Fruit fly (Drosophila melanogaster): ENCODE data around the gene TTLL1B.

The TTLL1B gene

DNA sequence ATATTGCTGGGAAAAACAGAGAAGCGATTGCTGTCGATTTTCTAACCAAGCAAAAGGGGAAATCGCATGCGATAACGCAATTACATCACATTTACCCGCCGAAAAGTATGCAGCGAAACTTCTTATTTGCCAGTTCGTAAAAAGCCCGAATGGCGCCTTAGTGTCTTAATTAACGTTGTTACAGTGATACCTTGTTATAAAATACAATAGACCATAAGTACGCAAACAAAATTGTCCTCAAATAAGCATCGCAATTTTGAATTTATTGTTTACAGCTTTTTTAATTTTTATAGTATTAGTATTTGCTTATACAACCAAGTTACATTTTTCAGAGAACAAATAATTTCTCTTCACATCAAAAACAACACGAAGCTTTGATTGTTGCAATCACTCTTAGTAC lies 42.6 kb downstream of the TTLL1B start (continued):
- no peak for TF ChIP-seq fkh (GFP tag; optimal IDR thresholded peaks at IDR 0.05)
- TF ChIP-seq CG10631 (GFP tag; optimal IDR thresholded peaks at IDR 0.05), result peak; percentile 35
- TF ChIP-seq achi (GFP tag; optimal IDR thresholded peaks at IDR 0.05), result peak; percentile 37

dm6 chr3L:4691775-4692174 lies 43.7 kb downstream of the TTLL1B start:
- TF ChIP-seq Gug (GFP tag; IDR thresholded peaks at IDR 0.05) (no peak), Hr38 (GFP tag; optimal IDR thresholded peaks at IDR 0.05) (no peak), CG6792 (GFP tag; optimal IDR thresholded peaks at IDR 0.05) (peak; percentile 15), fkh (GFP tag; optimal IDR thresholded peaks at IDR 0.05) (no peak), CG8119 (GFP tag; IDR thresholded peaks at IDR 0.05) (peak; percentile 80), OdsH (GFP tag; optimal IDR thresholded peaks at IDR 0.05) (peak; percentile 57), CG1621 (tag; optimal IDR thresholded peaks at IDR 0.05) (no peak), Eip75B (GFP tag; optimal IDR thresholded peaks at IDR 0.05) (no peak), cyc (GFP tag; optimal IDR thresholded peaks at IDR 0.05) (no peak), Smox (GFP tag; optimal IDR thresholded peaks at IDR 0.05) (no peak), spab (GFP tag; optimal IDR thresholded peaks at IDR 0.05) (peak; percentile 26), CG9139 (GFP tag; optimal IDR thresholded peaks at IDR 0.05) (no peak), acj6 (GFP tag; optimal IDR thresholded peaks at IDR 0.05) (peak; percentile 47), Sox15 (GFP tag; optimal IDR thresholded peaks at IDR 0.05) (no peak), CG3032 (tag; optimal IDR thresholded peaks at IDR 0.05) (peak; percentile 56), dsx (GFP tag; optimal IDR thresholded peaks at IDR 0.05; ENCODE audit: poor library complexity, severe bottlenecking) (peak; percentile 38), topi (GFP tag; optimal IDR thresholded peaks at IDR 0.05) (no peak), CG16779 (tag; optimal IDR thresholded peaks at IDR 0.05) (no peak), esn (GFP tag; optimal IDR thresholded peaks at IDR 0.05) (no peak), CG7368 (GFP tag; optimal IDR thresholded peaks at IDR 0.05) (no peak), CG8319 (GFP tag; optimal IDR thresholded peaks at IDR 0.05) (no peak), achi (GFP tag; optimal IDR thresholded peaks at IDR 0.05) (peak; percentile 61), lz (GFP tag; optimal IDR thresholded peaks at IDR 0.05) (no peak), Sox102F (GFP tag; optimal IDR thresholded peaks at IDR 0.05) (no peak), Lpt (GFP tag; optimal IDR thresholded peaks at IDR 0.05) (no peak), ss (GFP tag; optimal IDR thresholded peaks at IDR 0.05) (peak in 1 of 2 experiments; percentile 9), CG8632 (GFP tag; optimal IDR thresholded peaks at IDR 0.05) (no peak), CG6808 (GFP tag; optimal IDR thresholded peaks at IDR 0.05) (peak; percentile 33), Hr4 (GFP tag; optimal IDR thresholded peaks at IDR 0.05) (peak; percentile 33), CG11294 (GFP tag; IDR thresholded peaks at IDR 0.05) (no peak), vri (GFP tag; optimal IDR thresholded peaks at IDR 0.05) (no peak), CG32006 (GFP tag; optimal IDR thresholded peaks at IDR 0.05) (peak; percentile 79), CG11902 (GFP tag; optimal IDR thresholded peaks at IDR 0.05) (no peak), CG11762 (GFP tag; optimal IDR thresholded peaks at IDR 0.05; ENCODE audit: insufficient read depth) (peak; percentile 12), CG31627 (GFP tag; optimal IDR thresholded peaks at IDR 0.05) (no peak), CG34406 (GFP tag; optimal IDR thresholded peaks at IDR 0.05) (peak; percentile 28), fd85E (GFP tag; optimal IDR thresholded peaks at IDR 0.05) (no peak), Met (GFP tag; optimal IDR thresholded peaks at IDR 0.05) (no peak), Sox14 (GFP tag; optimal IDR thresholded peaks at IDR 0.05) (no peak), Ets96B (tag; optimal IDR thresholded peaks at IDR 0.05) (peak; percentile 55), CG15336 (GFP tag; IDR thresholded peaks at IDR 0.05) (peak; percentile 77), Hr39 (GFP tag; optimal IDR thresholded peaks at IDR 0.05) (no peak), eg (GFP tag; IDR thresholded peaks at IDR 0.05) (no peak), pdm3 (GFP tag; optimal IDR thresholded peaks at IDR 0.05) (peak; percentile 10), CG10631 (GFP tag; optimal IDR thresholded peaks at IDR 0.05) (peak; percentile 61), CG3919 (GFP tag; optimal IDR thresholded peaks at IDR 0.05) (peak; percentile 40), fd59A (GFP tag; optimal IDR thresholded peaks at IDR 0.05) (peak; percentile 36), Ets21C (GFP tag; optimal IDR thresholded peaks at IDR 0.05) (no peak), CG6854 (GFP tag; optimal IDR thresholded peaks at IDR 0.05) (no peak), dac (GFP tag; optimal IDR thresholded peaks at IDR 0.05) (no peak), Eip78C (GFP tag) (peak; percentile 80)

All from whole organism, prepupa.